Worm (Caenorhabditis elegans): ENCODE results near the gene fil-2.

DNA sequence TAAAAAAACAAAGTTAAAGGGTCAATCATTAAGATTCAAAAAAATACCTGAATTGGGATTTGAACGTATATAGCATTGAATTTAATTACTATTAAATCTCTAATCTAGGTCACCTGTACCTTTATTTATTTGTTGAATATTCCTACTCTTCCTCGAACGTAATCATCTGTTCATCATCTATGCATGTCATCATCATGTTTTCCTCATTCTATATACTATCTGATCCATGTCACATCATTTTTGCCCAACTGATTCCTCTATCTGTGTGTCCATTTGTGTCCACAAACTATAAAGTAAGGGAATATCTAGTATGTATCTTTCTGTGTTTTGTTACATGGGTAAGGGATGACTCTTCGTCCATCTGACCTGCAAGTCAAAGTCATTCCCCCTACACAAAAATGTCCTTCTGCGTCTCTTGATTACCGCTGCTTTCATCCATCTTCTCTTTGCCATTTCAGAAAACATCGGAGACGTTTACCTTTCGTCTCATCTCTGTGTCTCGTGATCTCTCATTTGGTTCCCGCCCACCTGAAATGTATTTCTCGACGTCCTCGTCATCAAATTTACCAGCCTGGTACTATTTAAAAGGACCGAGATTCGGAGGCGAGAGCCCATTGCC is 44.0 kb downstream of the fil-2 start:
- no peak for TF ChIP-seq F37B4.10 (GFP tag; IDR thresholded peaks at IDR 0.05)
- TF ChIP-seq B0261.1 (tag; optimal IDR thresholded peaks at IDR 0.05): no peak
- no peak for TF ChIP-seq mcd-1 (GFP tag; IDR thresholded peaks at IDR 0.05)
